Worm (Caenorhabditis elegans) whole organism, mixed stage, embryonic: ENCODE measurements around the gene C05B5.11.

ENCODE experiments used
- ceh-39 ChIP-seq: fragments of 150-350 bp; optimal IDR thresholded peaks from 2 replicates; lab custom pipeline; 2014; ENCODE audit warnings: missing biosample characterization, missing genetic modification characterization
- elt-3 ChIP-seq: fragments of 150-350 bp; optimal IDR thresholded peaks from 2 replicates; lab custom pipeline; 2014; ENCODE audit warnings: missing biosample characterization, missing genetic modification characterization
- lsy-2 ChIP-seq: fragments of 150-350 bp; optimal IDR thresholded peaks from 2 replicates; lab custom pipeline; 2014; ENCODE audit warnings: missing biosample characterization, missing genetic modification characterization
- nhr-12 ChIP-seq: fragments of 150-350 bp; optimal IDR thresholded peaks from 2 replicates; lab custom pipeline; 2014; ENCODE audit warnings: missing biosample characterization, missing genetic modification characterization
- nhr-28 ChIP-seq: fragments of 150-350 bp; optimal IDR thresholded peaks from 2 replicates; lab custom pipeline; 2014; ENCODE audit warnings: missing biosample characterization, missing genetic modification characterization
- nhr-76 ChIP-seq: sonication (generic microtip); optimal IDR thresholded peaks from 2 replicates; lab custom pipeline; 2017; ENCODE audit warnings: missing biosample characterization, missing genetic modification characterization
- snpc-4 ChIP-seq: fragments of 150-350 bp; optimal IDR thresholded peaks from 2 replicates; lab custom pipeline; 2014; ENCODE audit warnings: missing biosample characterization, missing genetic modification characterization
- tbx-8 ChIP-seq: fragments of 200-800 bp; sonication (Bioruptor generic); optimal IDR thresholded peaks from 2 replicates; lab custom pipeline; 2018; ENCODE audit warnings: mild to moderate bottlenecking, missing genetic modification characterization, moderate library complexity, missing compliant biosample characterization

ce11 chrIII:9993535-9993934 is 10.8 kb upstream of the C05B5.11 start, which contains the start of gene C05B5.4:
- TF ChIP-seq elt-3 (tag; lab: Kevin White, UChicago) (no peak), snpc-4 (tag; lab: Kevin White, UChicago) (no peak), tbx-8 (GFP tag; lab: Kevin White, UChicago) (no peak), nhr-76 (tag; lab: Kevin White, UChicago) (no peak), nhr-12 (no peak), nhr-28 (tag; lab: Kevin White, UChicago) (no peak), lsy-2 (tag; lab: Kevin White, UChicago) (no peak), ceh-39 (no peak)
